Fruit fly (Drosophila melanogaster) whole organism, embryonic: ENCODE results near the gene ghi.

ENCODE experiments used
- CG10147 ChIP-seq: fragments of 200-800 bp; sonication (Bioruptor generic); optimal IDR thresholded peaks from 2 replicates; lab custom pipeline; 2019; ENCODE audit warnings: missing biosample characterization, mild to moderate bottlenecking, missing genetic modification characterization, moderate library complexity
- CG11247 ChIP-seq: fragments of 200-800 bp; sonication (Bioruptor generic); IDR thresholded peaks from 2 replicates; pipeline ENCODE4 v1.3.6; 2022; ENCODE audit warnings: missing biosample characterization, missing genetic modification characterization
- CG12769 ChIP-seq: fragments of 200-800 bp; sonication (Bioruptor generic); optimal IDR thresholded peaks from 2 replicates; lab custom pipeline; 2019; ENCODE audit warnings: missing biosample characterization, mild to moderate bottlenecking, missing genetic modification characterization, moderate library complexity
- CG13287 ChIP-seq: fragments of 200-800 bp; sonication (Bioruptor generic); IDR thresholded peaks from 2 replicates; pipeline ENCODE4 v1.3.6; 2022; ENCODE audit warnings: missing biosample characterization, missing genetic modification characterization; ENCODE audit not compliant: partially characterized antibody
- CG14441 ChIP-seq: fragments of 200-800 bp; sonication (Bioruptor generic); IDR thresholded peaks from 2 replicates; pipeline ENCODE4 v1.3.6; 2022; ENCODE audit warnings: missing biosample characterization, missing genetic modification characterization
- CG17568 ChIP-seq: fragments of 200-800 bp; sonication (Bioruptor generic); optimal IDR thresholded peaks from 2 replicates; lab custom pipeline; 2018; ENCODE audit warnings: missing biosample characterization, mild to moderate bottlenecking, missing genetic modification characterization, moderate library complexity
- CG34376 ChIP-seq: fragments of 200-800 bp; sonication (Bioruptor generic); optimal IDR thresholded peaks from 2 replicates; lab custom pipeline; 2018; ENCODE audit warnings: missing biosample characterization, mild to moderate bottlenecking, missing genetic modification characterization
- CG6765 ChIP-seq: fragments of 200-800 bp; sonication (Bioruptor generic); optimal IDR thresholded peaks from 3 replicates; lab custom pipeline; 2017; ENCODE audit warnings: missing biosample characterization, mild to moderate bottlenecking, missing genetic modification characterization
- CG6813 ChIP-seq: fragments of 200-800 bp; sonication (Bioruptor generic); optimal IDR thresholded peaks from 2 replicates; lab custom pipeline; 2017; ENCODE audit warnings: missing biosample characterization, missing genetic modification characterization, mild to moderate bottlenecking, moderate library complexity, missing genetic modification reagents
- CG7745 ChIP-seq: fragments of 200-800 bp; sonication (Bioruptor generic); optimal IDR thresholded peaks from 2 replicates; lab custom pipeline; 2018; ENCODE audit warnings: missing biosample characterization, mild to moderate bottlenecking, missing genetic modification characterization, moderate library complexity
- Chrac-16 ChIP-seq: fragments of 200-800 bp; sonication (Bioruptor generic); optimal IDR thresholded peaks from 3 replicates; lab custom pipeline; 2016; ENCODE audit warnings: missing biosample characterization, missing genetic modification characterization
- D19B ChIP-seq: fragments of 200-800 bp; sonication (Bioruptor generic); optimal IDR thresholded peaks from 2 replicates; lab custom pipeline; 2017; ENCODE audit warnings: missing biosample characterization, mild to moderate bottlenecking, missing genetic modification characterization
- Doc2 ChIP-seq: fragments of 200-800 bp; sonication (Bioruptor generic); IDR thresholded peaks from 2 replicates; pipeline ENCODE4 v1.3.6; 2022; ENCODE audit warnings: missing biosample characterization, missing genetic modification characterization
- Fer1 ChIP-seq: fragments of 200-800 bp; sonication (Bioruptor generic); optimal IDR thresholded peaks from 2 replicates; lab custom pipeline; 2017; ENCODE audit warnings: missing biosample characterization, mild to moderate bottlenecking, missing genetic modification characterization
- Fer2 ChIP-seq: fragments of 200-800 bp; sonication (Bioruptor generic); optimal IDR thresholded peaks from 2 replicates; lab custom pipeline; 2018; ENCODE audit warnings: missing biosample characterization, mild to moderate bottlenecking, missing genetic modification characterization, moderate library complexity
- Gug ChIP-seq: fragments of 200-800 bp; sonication (Bioruptor generic); IDR thresholded peaks from 4 replicates; pipeline ENCODE4 v1.3.6; 2022; ENCODE audit warnings: missing biosample characterization, missing genetic modification characterization
- H15 ChIP-seq: fragments of 200-800 bp; sonication (Bioruptor generic); IDR thresholded peaks from 3 replicates; pipeline ENCODE4 v1.3.6; 2022; ENCODE audit warnings: missing biosample characterization, missing genetic modification characterization
- HLH4C ChIP-seq: fragments of 200-800 bp; sonication (Bioruptor generic); IDR thresholded peaks from 3 replicates; pipeline ENCODE4 v1.3.6; 2022; ENCODE audit warnings: missing biosample characterization, missing genetic modification characterization; ENCODE audit not compliant: partially characterized antibody
- HLHmδ ChIP-seq: fragments of 200-800 bp; sonication (Bioruptor generic); optimal IDR thresholded peaks from 2 replicates; lab custom pipeline; 2018; ENCODE audit warnings: missing biosample characterization, mild to moderate bottlenecking, missing genetic modification characterization, moderate library complexity
- Ravus ChIP-seq: fragments of 200-800 bp; sonication (Bioruptor generic); IDR thresholded peaks from 2 replicates; pipeline ENCODE4 v1.3.6; 2022; ENCODE audit warnings: missing biosample characterization, missing genetic modification characterization
- Stat92E ChIP-seq, 3 experiments: fragments of >200 bp in 2 of 3; fragments of 200-800 bp in 1 of 3; sonication (Bioruptor generic) in 1 of 3; optimal IDR thresholded peaks; 2 replicates each; lab custom pipeline; 2017 to 2019; ENCODE audit warnings: missing biosample characterization in 3 of 3, missing genetic modification characterization in 3 of 3, mild to moderate bottlenecking in 1 of 3, moderate library complexity in 1 of 3
- TFAM ChIP-seq: fragments of 200-800 bp; sonication (Bioruptor generic); optimal IDR thresholded peaks from 2 replicates; lab custom pipeline; 2017; ENCODE audit warnings: missing biosample characterization, missing genetic modification characterization, inconsistent platforms
- ato ChIP-seq: fragments of 200-800 bp; sonication (Bioruptor generic); IDR thresholded peaks from 2 replicates; pipeline ENCODE4 v1.3.6; 2022; ENCODE audit warnings: missing biosample characterization, missing genetic modification characterization; ENCODE audit not compliant: partially characterized antibody
- bsh ChIP-seq, 2 experiments: fragments of 200-800 bp; sonication (Bioruptor generic); optimal IDR thresholded peaks; 2 replicates each; lab custom pipeline; 2017 to 2018; ENCODE audit warnings: mild to moderate bottlenecking in 2 of 2, missing biosample characterization in 2 of 2, missing genetic modification characterization in 2 of 2, moderate library complexity in 1 of 2
- cg ChIP-seq: fragments of 200-800 bp; sonication (Bioruptor generic); optimal IDR thresholded peaks from 3 replicates; lab custom pipeline; 2019; ENCODE audit warnings: missing biosample characterization, mild to moderate bottlenecking, missing genetic modification characterization, moderate library complexity
- dati ChIP-seq: fragments of 200-800 bp; sonication (Bioruptor generic); IDR thresholded peaks from 2 replicates; pipeline ENCODE4 v1.3.6; 2022; ENCODE audit warnings: missing biosample characterization, missing genetic modification characterization
- dm ChIP-seq: fragments of 200-800 bp; sonication (Bioruptor generic); optimal IDR thresholded peaks from 3 replicates; lab custom pipeline; 2016; ENCODE audit warnings: missing biosample characterization, missing genetic modification characterization
- esg ChIP-seq: fragments of 200-800 bp; sonication (Bioruptor generic); conservative IDR thresholded peaks from 2 replicates; pipeline ENCODE4 v1.3.6; 2022; ENCODE audit warnings: missing biosample characterization, missing genetic modification characterization
- gfzf ChIP-seq: fragments of 200-800 bp; sonication (Bioruptor generic); optimal IDR thresholded peaks from 2 replicates; lab custom pipeline; 2016; ENCODE audit warnings: missing biosample characterization, mild to moderate bottlenecking, missing genetic modification characterization, moderate library complexity
- knrl ChIP-seq: fragments of 200-800 bp; sonication (Bioruptor generic); IDR thresholded peaks from 3 replicates; pipeline ENCODE4 v1.3.6; 2022; ENCODE audit warnings: missing biosample characterization, missing genetic modification characterization; ENCODE audit not compliant: partially characterized antibody
- lov ChIP-seq, 2 experiments: fragments of 200-800 bp in 1 of 2; fragments of >200 bp in 1 of 2; sonication (Bioruptor generic) in 1 of 2; IDR thresholded peaks in 1 of 2; optimal IDR thresholded peaks in 1 of 2; 2 replicates in 1 of 2; 3 replicates in 1 of 2; pipeline versions ENCODE4 v1.3.6 to Lab custom; 2017 to 2022; ENCODE audit warnings: missing biosample characterization in 1 of 2, missing genetic modification characterization in 1 of 2
- luna ChIP-seq: fragments of 200-800 bp; sonication (Bioruptor generic); optimal IDR thresholded peaks from 2 replicates; lab custom pipeline; 2016; ENCODE audit warnings: missing biosample characterization, missing genetic modification characterization
- pnt ChIP-seq: fragments of 200-800 bp; sonication (Bioruptor generic); optimal IDR thresholded peaks from 3 replicates; lab custom pipeline; 2016; ENCODE audit warnings: missing biosample characterization, missing genetic modification characterization
- pzg ChIP-seq: fragments of 200-800 bp; sonication (Bioruptor generic); optimal IDR thresholded peaks from 3 replicates; lab custom pipeline; 2018; ENCODE audit warnings: missing biosample characterization, mild to moderate bottlenecking, missing genetic modification characterization, moderate library complexity
- sens ChIP-seq: fragments of 200-800 bp; sonication (Bioruptor generic); peaks from one replicate; lab custom pipeline; 2016; ENCODE audit warnings: missing biosample characterization, missing genetic modification characterization
- vvl ChIP-seq: fragments of 200-800 bp; sonication (Bioruptor generic); IDR thresholded peaks from 2 replicates; pipeline ENCODE4 v1.3.6; 2022; ENCODE audit warnings: missing biosample characterization, missing genetic modification characterization
- wek ChIP-seq: fragments of 200-800 bp; sonication (Bioruptor generic); optimal IDR thresholded peaks from 3 replicates; lab custom pipeline; 2018; ENCODE audit warnings: missing biosample characterization, mild to moderate bottlenecking, missing genetic modification characterization, moderate library complexity

The ghi gene

dm6 chr3L:9487586-9487985 is 35.9 kb downstream of the ghi start, which contains the start of gene pall (continued):
- TF ChIP-seq luna (GFP tag; lab: Kevin White, UChicago) (no peak), CG34376 (GFP tag; lab: Kevin White, UChicago) (no peak), gfzf (GFP tag; lab: Kevin White, UChicago) (peak; percentile 92), pnt (GFP tag; lab: Kevin White, UChicago) (no peak), D19B (GFP tag; lab: Kevin White, UChicago) (no peak), CG11247 (GFP tag; lab: Robert Waterston, UW) (no peak), H15 (GFP tag; lab: Robert Waterston, UW) (no peak), Fer2 (no peak), CG17568 (GFP tag; lab: Kevin White, UChicago) (no peak), vvl (GFP tag; lab: Robert Waterston, UW) (no peak), CG6765 (GFP tag; lab: Kevin White, UChicago) (no peak), Fer1 (peak; percentile 34), lov (optimal IDR thresholded peaks at IDR 0.05; lab: Kevin White, UChicago) (no peak), lov (GFP tag; IDR thresholded peaks at IDR 0.05; lab: Robert Waterston, UW) (no peak), CG14441 (GFP tag; lab: Robert Waterston, UW) (no peak), CG13287 (GFP tag; lab: Robert Waterston, UW) (peak; percentile 54; the same call in 1 of the 2 replicates), dm (GFP tag; lab: Kevin White, UChicago) (no peak), dati (GFP tag; lab: Robert Waterston, UW) (no peak), bsh (GFP tag; optimal IDR thresholded peaks at IDR 0.05; lab: Kevin White, UChicago) (no peak), cg (GFP tag; lab: Kevin White, UChicago) (no peak), CG12769 (tag; lab: Kevin White, UChicago) (no peak), ato (no peak), TFAM (GFP tag; lab: Kevin White, UChicago) (no peak), Chrac-16 (GFP tag; lab: Kevin White, UChicago) (no peak), Gug (GFP tag; lab: Robert Waterston, UW) (no peak), Stat92E (GFP tag; optimal IDR thresholded peaks at IDR 0.05; lab: Kevin White, UChicago) (peak in 1 of 3 experiments; percentile 56), esg (GFP tag; lab: Robert Waterston, UW) (no peak), CG10147 (GFP tag; lab: Kevin White, UChicago) (no peak), CG6813 (GFP tag; lab: Kevin White, UChicago) (no peak), HLH4C (no peak), HLHmδ (GFP tag; lab: Kevin White, UChicago) (no peak), Ravus (GFP tag; lab: Robert Waterston, UW) (no peak), Doc2 (GFP tag; lab: Robert Waterston, UW) (no peak), knrl (GFP tag; lab: Robert Waterston, UW) (no peak; the same call in 2 of the 3 replicates)

- TF ChIP-seq pzg (no peak), CG7745 (tag; lab: Kevin White, UChicago) (no peak), Chrac-16 (GFP tag; lab: Kevin White, UChicago) (no peak), sens (GFP tag; lab: Kevin White, UChicago) (peak; percentile 9), CG14441 (GFP tag; lab: Robert Waterston, UW) (no peak), wek (GFP tag; lab: Kevin White, UChicago) (no peak)
Observed at dm6 chr3L:9489133-9489532, 37.5 kb downstream of the ghi start, which contains the start of gene CG32036. Gene CG32036, minus strand, starts transcription at chr3L:9489233.
